Worm (Caenorhabditis elegans) whole organism, mixed stage, embryonic: Measurements from ENCODE around the gene xbx-4.

Experiments
- lin-13 ChIP-seq: fragments of 150-350 bp; optimal IDR thresholded peaks from 2 replicates; lab custom pipeline; 2014; ENCODE audit warnings: missing biosample characterization, missing genetic modification characterization
- snpc-4 ChIP-seq: fragments of 150-350 bp; optimal IDR thresholded peaks from 2 replicates; lab custom pipeline; 2014; ENCODE audit warnings: missing biosample characterization, missing genetic modification characterization
- unc-39 ChIP-seq: fragments of 150-350 bp; optimal IDR thresholded peaks from 2 replicates; lab custom pipeline; 2014; ENCODE audit warnings: missing biosample characterization, missing genetic modification characterization

DNA sequence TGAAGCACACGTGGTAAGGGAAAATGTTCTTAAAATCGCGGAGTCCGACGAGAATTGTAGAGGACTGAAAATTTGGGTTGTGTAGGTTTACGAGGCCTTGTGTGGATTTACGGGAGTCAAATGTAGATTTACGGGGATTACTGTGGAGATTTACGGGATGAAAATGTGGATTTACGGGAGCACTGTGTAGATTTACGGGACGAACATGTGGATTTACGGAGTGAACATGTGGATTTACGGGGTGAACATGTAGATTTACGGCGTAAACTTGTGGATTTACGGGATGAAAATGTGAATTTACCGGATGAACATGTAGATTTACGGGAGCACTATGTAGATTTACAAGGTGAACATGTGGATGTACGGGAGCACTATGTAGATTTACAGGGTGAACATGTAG is 41.8 kb downstream of the xbx-4 start:
- TF ChIP-seq unc-39: no peak
- TF ChIP-seq snpc-4 (tag; lab: Kevin White, UChicago): no peak
- TF ChIP-seq lin-13 (tag; lab: Kevin White, UChicago): no peak
